Fruit fly (Drosophila melanogaster) whole organism, prepupa: ENCODE measurements around the gene CG42682.

Experiments used
- CG16779 ChIP-seq: fragments of 200-800 bp; sonication (Bioruptor generic); optimal IDR thresholded peaks from 3 replicates; lab custom pipeline; 2017; ENCODE audit warnings: missing biosample characterization, mild to moderate bottlenecking, missing genetic modification characterization
- spab ChIP-seq: fragments of 200-800 bp; sonication (Bioruptor generic); optimal IDR thresholded peaks from 2 replicates; lab custom pipeline; 2017; ENCODE audit warnings: missing biosample characterization, mild to moderate bottlenecking, missing genetic modification characterization, missing genetic modification reagents

DNA sequence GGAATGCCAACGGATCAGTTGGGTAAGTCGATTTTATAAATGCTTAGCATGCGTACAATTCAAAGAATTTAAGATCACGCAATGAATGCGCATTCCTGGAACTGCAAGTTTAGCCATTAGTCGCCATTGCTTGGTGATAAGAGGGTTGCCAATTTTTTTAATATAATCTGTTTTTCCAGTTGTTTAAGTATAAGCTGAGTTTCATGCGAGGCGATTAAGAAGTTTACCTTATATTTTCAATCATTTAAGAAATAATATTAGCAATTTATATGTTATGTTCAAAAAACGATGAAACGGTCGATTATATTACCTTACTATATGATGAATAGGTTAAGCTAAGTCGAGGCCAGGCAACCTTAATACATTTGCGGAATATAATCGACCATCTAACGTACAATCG is 45.6 kb upstream of the CG42682 start, which contains the start of gene CG18420:
- no peak for TF ChIP-seq CG16779 (tag; lab: Kevin White, UChicago)
- no peak for TF ChIP-seq spab
